Worm (Caenorhabditis elegans): ENCODE data around the gene T09A5.15.

Gene T09A5.15

ce11 chrII:7863480-7864125 lies 5.8 kb downstream of the T09A5.15 start:
- peak; percentile 48 for TF ChIP-seq lin-15B (tag; optimal IDR thresholded peaks at IDR 0.05)
- no peak for TF ChIP-seq snpc-4 (tag; optimal IDR thresholded peaks at IDR 0.05)

ce11 chrII:7864207-7864606 lies 6.4 kb downstream of the T09A5.15 start, which contains the start of gene ostb-1:
Gene ostb-1 (plus strand): TSS chrII:7864507.
- TF ChIP-seq pha-4 (tag; optimal IDR thresholded peaks at IDR 0.05) (peak; percentile 56), fkh-2 (tag; optimal IDR thresholded peaks at IDR 0.05) (no peak), nfya-1 (tag; optimal IDR thresholded peaks at IDR 0.05; ENCODE audit: insufficient read depth) (peak; percentile 81)

DNA sequence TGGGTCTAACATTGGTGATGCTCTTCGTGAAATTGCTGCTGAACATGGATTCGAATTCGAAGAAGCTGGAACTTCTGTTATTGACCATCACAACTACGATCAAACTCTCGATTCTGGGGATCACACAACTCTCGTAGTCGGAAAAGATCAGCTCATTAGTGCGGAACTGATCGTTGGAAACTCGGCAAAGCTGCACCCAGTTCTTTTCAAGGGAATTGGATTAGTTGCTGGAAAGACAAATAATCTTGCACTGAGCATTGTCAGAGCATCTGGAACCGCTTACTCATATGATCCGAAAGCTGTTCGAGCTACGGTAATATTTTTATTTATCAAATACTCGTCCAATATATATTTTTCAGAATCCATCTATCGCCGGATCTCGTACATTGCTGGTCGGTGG lies 7.1 kb downstream of the T09A5.15 start:
- TF ChIP-seq lin-39 (tag; optimal IDR thresholded peaks at IDR 0.05) (no peak), jun-1 (tag; optimal IDR thresholded peaks at IDR 0.05) (no peak), aly-2 (tag; optimal IDR thresholded peaks at IDR 0.05) (no peak), lsy-12 (tag; optimal IDR thresholded peaks at IDR 0.05) (no peak), nhr-23 (tag; optimal IDR thresholded peaks at IDR 0.05) (no peak), elt-1 (tag; optimal IDR thresholded peaks at IDR 0.05) (no peak), ceh-9 (tag; optimal IDR thresholded peaks at IDR 0.05) (no peak), nhr-25 (tag; optimal IDR thresholded peaks at IDR 0.05) (no peak), nhr-11 (tag; optimal IDR thresholded peaks at IDR 0.05) (no peak), ceh-28 (tag; optimal IDR thresholded peaks at IDR 0.05) (no peak), ztf-11 (tag; optimal IDR thresholded peaks at IDR 0.05) (no peak), mml-1 (tag; optimal IDR thresholded peaks at IDR 0.05) (no peak)

DNA sequence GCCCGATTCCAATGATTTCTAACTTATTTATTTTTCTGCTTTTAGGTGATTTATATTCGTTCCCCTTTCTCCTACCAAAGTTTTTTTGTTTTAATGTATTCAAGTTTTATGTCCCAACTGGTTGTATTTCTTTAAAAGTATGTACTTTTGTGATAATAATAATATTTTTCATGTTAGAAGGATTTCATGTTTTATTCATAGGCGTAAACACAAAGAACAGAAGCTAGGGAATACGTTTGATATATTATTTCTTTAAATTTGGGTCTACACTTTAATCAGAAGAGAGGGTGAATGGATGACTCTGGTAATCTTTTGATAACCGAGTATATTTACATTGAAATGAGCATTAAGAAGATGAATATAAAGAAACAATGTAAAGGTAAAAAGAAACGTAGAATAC lies 8.3 kb downstream of the T09A5.15 start:
- TF ChIP-seq egl-27 (tag; optimal IDR thresholded peaks at IDR 0.05) (no peak), nhr-23 (tag; optimal IDR thresholded peaks at IDR 0.05) (no peak), daf-12 (tag; optimal IDR thresholded peaks at IDR 0.05) (no peak), pha-4 (tag; optimal IDR thresholded peaks at IDR 0.05) (no peak), nhr-76 (tag; optimal IDR thresholded peaks at IDR 0.05) (no peak), sea-2 (GFP tag; optimal IDR thresholded peaks at IDR 0.05) (no peak), unc-39 (tag; optimal IDR thresholded peaks at IDR 0.05) (no peak), nhr-43 (tag; optimal IDR thresholded peaks at IDR 0.05; ENCODE audit: poor library complexity, severe bottlenecking) (no peak), nhr-12 (tag; optimal IDR thresholded peaks at IDR 0.05) (no peak), mdl-1 (tag; optimal IDR thresholded peaks at IDR 0.05) (no peak), elt-2 (tag; optimal IDR thresholded peaks at IDR 0.05) (no peak), nhr-237 (tag; optimal IDR thresholded peaks at IDR 0.05) (no peak), ZK546.5 (tag; optimal IDR thresholded peaks at IDR 0.05) (no peak), ceh-16 (tag; optimal IDR thresholded peaks at IDR 0.05) (no peak), elt-3 (tag; optimal IDR thresholded peaks at IDR 0.05) (no peak), elt-1 (tag; optimal IDR thresholded peaks at IDR 0.05) (no peak), nhr-11 (tag; optimal IDR thresholded peaks at IDR 0.05) (no peak)

DNA sequence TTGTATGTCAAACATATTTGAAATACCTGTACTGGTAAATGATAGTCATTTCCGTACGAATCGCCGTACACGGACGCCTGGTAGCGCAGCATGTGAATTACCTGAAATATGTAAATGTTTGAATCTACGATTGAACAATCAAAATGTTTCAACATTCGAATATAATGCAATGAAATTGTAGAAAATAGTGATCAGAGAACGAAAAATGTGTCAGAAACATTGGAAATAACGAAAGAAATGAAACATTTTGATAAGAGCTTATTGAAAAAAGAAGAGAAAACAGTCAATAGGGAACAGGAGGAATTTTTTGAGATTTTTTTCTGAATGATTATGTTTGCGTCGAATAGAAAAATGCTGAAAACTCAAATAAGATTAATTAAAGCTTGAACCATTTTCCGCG lies 12.3 kb downstream of the T09A5.15 start, which contains the start of gene ztf-17:
Gene ztf-17 (minus strand): TSS at position 101 of the 400 bp plus-strand sequence.
- TF ChIP-seq elt-3 (tag; optimal IDR thresholded peaks at IDR 0.05) (no peak), ZK546.5 (tag; optimal IDR thresholded peaks at IDR 0.05) (no peak), elt-2 (tag; optimal IDR thresholded peaks at IDR 0.05) (peak; percentile 1), daf-12 (tag; optimal IDR thresholded peaks at IDR 0.05) (no peak)

DNA sequence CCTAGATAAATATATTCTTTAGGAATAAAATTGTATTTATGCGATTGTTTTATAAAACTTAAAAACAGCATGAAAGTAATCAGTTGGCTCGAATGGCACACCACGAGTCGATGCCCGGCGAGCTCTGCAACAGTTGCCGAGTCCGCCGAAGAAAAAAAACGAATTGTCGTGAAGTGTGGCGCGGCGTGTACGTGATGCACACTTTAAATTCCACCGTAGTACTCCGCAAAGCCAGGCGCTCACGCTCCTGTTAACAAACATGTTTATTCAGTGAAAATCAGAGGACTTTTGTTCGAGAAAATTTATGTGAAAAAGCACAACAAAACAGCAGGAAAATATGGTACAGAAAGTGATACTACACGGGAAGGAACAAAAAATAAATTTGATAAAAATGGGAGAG lies 12.9 kb downstream of the T09A5.15 start:
- TF ChIP-seq snpc-4 (tag; optimal IDR thresholded peaks at IDR 0.05) = peak; percentile 23
- peak; percentile 5 for TF ChIP-seq pqm-1 (tag; optimal IDR thresholded peaks at IDR 0.05)
- TF ChIP-seq zag-1 (tag; optimal IDR thresholded peaks at IDR 0.05) = no peak
- peak; percentile 40 for TF ChIP-seq egl-5 (tag; optimal IDR thresholded peaks at IDR 0.05)
- peak; percentile 79 for TF ChIP-seq nfya-1 (tag; optimal IDR thresholded peaks at IDR 0.05; ENCODE audit: insufficient read depth)
- TF ChIP-seq lin-39 (tag; optimal IDR thresholded peaks at IDR 0.05) = no peak
- no peak for TF ChIP-seq R02D3.7 (tag; optimal IDR thresholded peaks at IDR 0.05)
- TF ChIP-seq eor-1 (tag; optimal IDR thresholded peaks at IDR 0.05) = no peak
- no peak for TF ChIP-seq nhr-76 (tag; optimal IDR thresholded peaks at IDR 0.05)
- no peak for TF ChIP-seq elt-3 (tag; optimal IDR thresholded peaks at IDR 0.05)
- peak; percentile 81 for TF ChIP-seq pha-4 (tag; optimal IDR thresholded peaks at IDR 0.05)
- TF ChIP-seq lin-15B (tag; optimal IDR thresholded peaks at IDR 0.05) = peak; percentile 73
- peak; percentile 30 for TF ChIP-seq ama-1 (optimal IDR thresholded peaks at IDR 0.05)
- no peak for TF ChIP-seq fkh-10 (GFP tag; optimal IDR thresholded peaks at IDR 0.05)
- no peak for TF ChIP-seq ceh-9 (tag; optimal IDR thresholded peaks at IDR 0.05)

Measured in whole organism, L3 larva.